Fruit fly (Drosophila melanogaster): ENCODE data around the gene GstD9.
A peak's percentile ranks its signal among the peaks of the same experiment; 100 is the strongest.

The GstD9 gene

DNA sequence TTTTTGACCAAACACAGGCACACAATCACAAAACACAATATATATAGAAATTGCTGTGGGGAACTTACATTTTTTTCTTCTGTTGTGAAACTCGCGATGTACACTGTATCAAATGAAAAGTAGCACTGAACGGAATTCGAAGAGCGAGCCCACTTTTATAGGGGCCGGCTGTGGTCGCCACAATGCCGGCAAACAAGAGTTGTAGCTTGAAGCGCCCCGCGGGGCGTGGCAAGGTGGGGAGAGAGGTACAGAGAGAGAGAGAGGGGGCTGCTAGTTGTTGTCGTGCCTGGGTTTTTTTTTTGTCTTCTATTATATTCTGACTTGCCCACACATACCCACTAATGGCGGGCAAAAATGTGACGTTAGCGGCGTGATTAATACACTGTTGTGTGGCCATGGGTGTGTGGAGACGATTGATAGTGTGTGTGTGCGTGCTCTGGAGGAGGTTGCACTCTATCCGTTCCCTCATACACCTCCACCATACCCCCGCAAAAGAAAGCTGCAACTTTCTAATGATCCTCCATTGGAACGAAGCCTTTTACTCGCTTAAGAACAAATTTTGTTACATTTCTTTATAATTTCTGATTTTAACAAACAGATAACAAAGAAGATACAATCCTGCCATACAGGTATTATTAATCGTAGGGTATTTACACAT is 1.9 kb upstream of the GstD9 start, which contains the start of gene GstD1 (continued):
- 0 out of 3 replicates have a peak, but pooled peaks have one; percentile 10 for TF ChIP-seq CG11695 (GFP tag; IDR thresholded peaks at IDR 0.05)
- no peak for TF ChIP-seq tna (GFP tag; IDR thresholded peaks at IDR 0.05; ENCODE audit: partially characterized antibody)
- TF ChIP-seq otp (GFP tag; IDR thresholded peaks at IDR 0.05): no peak
- TF ChIP-seq Hr3 (GFP tag; optimal IDR thresholded peaks at IDR 0.05): peak; percentile 39
- TF ChIP-seq bab2 (GFP tag; optimal IDR thresholded peaks at IDR 0.05): peak; percentile 51
- TF ChIP-seq CG11247 (GFP tag; IDR thresholded peaks at IDR 0.05): peak; percentile 43; the same call in 1 of the 2 replicates
- TF ChIP-seq CG14860 (GFP tag; IDR thresholded peaks at IDR 0.05; ENCODE audit: partially characterized antibody): no peak
- peak; percentile 26 for TF ChIP-seq CG7786 (GFP tag; optimal IDR thresholded peaks at IDR 0.05)
- TF ChIP-seq Lim3 (GFP tag; IDR thresholded peaks at IDR 0.05): no peak
- no peak for TF ChIP-seq salm (tag; optimal IDR thresholded peaks at IDR 0.05)
- peak; percentile 33 for TF ChIP-seq NK7.1 (GFP tag; optimal IDR thresholded peaks at IDR 0.05)
- TF ChIP-seq h (optimal IDR thresholded peaks at IDR 0.05): no peak
- TF ChIP-seq tll (GFP tag; optimal IDR thresholded peaks at IDR 0.05): no peak
- peak; percentile 67; the same call in 1 of the 2 replicates for TF ChIP-seq Adf1 (GFP tag; IDR thresholded peaks at IDR 0.05)
- TF ChIP-seq Meics (GFP tag; optimal IDR thresholded peaks at IDR 0.05): peak; percentile 73
- peak; percentile 49 for TF ChIP-seq CHES-1-like (GFP tag; optimal IDR thresholded peaks at IDR 0.05)
- no peak for TF ChIP-seq Asciz (GFP tag; optimal IDR thresholded peaks at IDR 0.05)
- TF ChIP-seq CG10209 (GFP tag; optimal IDR thresholded peaks at IDR 0.05): no peak
- TF ChIP-seq sqz (GFP tag; optimal IDR thresholded peaks at IDR 0.05): peak; percentile 74
- TF ChIP-seq Mes4 (GFP tag; optimal IDR thresholded peaks at IDR 0.05): no peak
- peak; percentile 30 for TF ChIP-seq chn (GFP tag; optimal IDR thresholded peaks at IDR 0.05)
- no peak for TF ChIP-seq Spps (tag; optimal IDR thresholded peaks at IDR 0.05)
- TF ChIP-seq slou (GFP tag; optimal IDR thresholded peaks at IDR 0.05): no peak
- no peak for TF ChIP-seq Rx (GFP tag; IDR thresholded peaks at IDR 0.05)
- no peak for TF ChIP-seq Doc2 (GFP tag; IDR thresholded peaks at IDR 0.05)
- no peak for TF ChIP-seq fru (optimal IDR thresholded peaks at IDR 0.05)
- TF ChIP-seq insv (GFP tag; optimal IDR thresholded peaks at IDR 0.05): no peak
- peak; percentile 9 for TF ChIP-seq CG13775 (GFP tag; optimal IDR thresholded peaks at IDR 0.05)
- no peak for TF ChIP-seq gt (GFP tag; IDR thresholded peaks at IDR 0.05)
- peak; percentile 42 for TF ChIP-seq CG12155 (GFP tag; optimal IDR thresholded peaks at IDR 0.05)
- peak; percentile 33 for TF ChIP-seq D19B (GFP tag; optimal IDR thresholded peaks at IDR 0.05)
- no peak for TF ChIP-seq CG16813 (GFP tag; IDR thresholded peaks at IDR 0.05; ENCODE audit: partially characterized antibody)
- TF ChIP-seq Ssrp (tag; optimal IDR thresholded peaks at IDR 0.05): no peak
- TF ChIP-seq Neu2 (GFP tag; optimal IDR thresholded peaks at IDR 0.05; ENCODE audit: borderline replicate concordance): no peak
- peak; percentile 58 for TF ChIP-seq CG3281 (GFP tag; optimal IDR thresholded peaks at IDR 0.05)
- no peak for TF ChIP-seq CG33557 (GFP tag; optimal IDR thresholded peaks at IDR 0.05)
- TF ChIP-seq CG4730 (GFP tag; IDR thresholded peaks at IDR 0.05): no peak
- TF ChIP-seq CG4707 (GFP tag; optimal IDR thresholded peaks at IDR 0.05): no peak
- TF ChIP-seq fd102C (GFP tag; optimal IDR thresholded peaks at IDR 0.05): no peak
- TF ChIP-seq sim (GFP tag; IDR thresholded peaks at IDR 0.05): no peak
- no peak for TF ChIP-seq ac (GFP tag; optimal IDR thresholded peaks at IDR 0.05)
- peak; percentile 21; the same call in 1 of the 2 replicates for TF ChIP-seq CG10366 (GFP tag; IDR thresholded peaks at IDR 0.05)
- peak; percentile 87 for TF ChIP-seq rib (GFP tag; IDR thresholded peaks at IDR 0.05)
- no peak for TF ChIP-seq klu (GFP tag; IDR thresholded peaks at IDR 0.05)
- no peak for TF ChIP-seq CG12942 (GFP tag; optimal IDR thresholded peaks at IDR 0.05)
- peak; percentile 63; the same call in 2 of the 3 replicates for TF ChIP-seq ci (GFP tag; IDR thresholded peaks at IDR 0.05)
- no peak for TF ChIP-seq CG5180 (GFP tag; optimal IDR thresholded peaks at IDR 0.05)
- TF ChIP-seq ato (GFP tag; IDR thresholded peaks at IDR 0.05; ENCODE audit: partially characterized antibody): no peak
- peak; percentile 86 for TF ChIP-seq CG10274 (GFP tag; optimal IDR thresholded peaks at IDR 0.05)
- no peak for TF ChIP-seq twi (tag; optimal IDR thresholded peaks at IDR 0.05)
